Worm (Caenorhabditis elegans) whole organism, late embryonic: ENCODE results near the gene B0222.1.

Experiments used
- C08G9.2 ChIP-seq: sonication (generic microtip); optimal IDR thresholded peaks from 2 replicates; lab custom pipeline; 2016; ENCODE audit warnings: mild to moderate bottlenecking, missing genetic modification characterization, moderate library complexity, missing compliant biosample characterization
- F13H6.1 ChIP-seq: sonication (generic microtip); optimal IDR thresholded peaks from 2 replicates; lab custom pipeline; 2016; ENCODE audit warnings: missing genetic modification characterization, missing compliant biosample characterization
- K02D7.2 ChIP-seq: sonication (generic microtip); optimal IDR thresholded peaks from 2 replicates; lab custom pipeline; 2017; ENCODE audit warnings: mild to moderate bottlenecking, missing genetic modification characterization, missing compliant biosample characterization
- T23F11.4 ChIP-seq: fragments of 200-800 bp; sonication (Bioruptor generic); optimal IDR thresholded peaks from 2 replicates; lab custom pipeline; 2018; ENCODE audit warnings: mild to moderate bottlenecking, missing genetic modification characterization, missing compliant biosample characterization
- ahr-1 ChIP-seq: sonication (generic microtip); optimal IDR thresholded peaks from 2 replicates; lab custom pipeline; 2016; ENCODE audit warnings: missing genetic modification characterization, missing compliant biosample characterization
- ama-1 ChIP-seq: fragments of 150-350 bp; optimal IDR thresholded peaks from 2 replicates; lab custom pipeline; 2014
- ceh-18 ChIP-seq: sonication (generic microtip); optimal IDR thresholded peaks from 2 replicates; lab custom pipeline; 2016; ENCODE audit warnings: missing genetic modification characterization, missing compliant biosample characterization
- ceh-19 ChIP-seq: fragments of 200-800 bp; sonication (Bioruptor generic); optimal IDR thresholded peaks from 2 replicates; lab custom pipeline; 2018; ENCODE audit warnings: mild to moderate bottlenecking, missing genetic modification characterization, missing compliant biosample characterization
- ceh-22 ChIP-seq: sonication (generic microtip); optimal IDR thresholded peaks from 2 replicates; lab custom pipeline; 2017; ENCODE audit warnings: missing biosample characterization, missing genetic modification characterization
- ceh-30 ChIP-seq: fragments of 150-350 bp; optimal IDR thresholded peaks from 2 replicates; lab custom pipeline; 2014; ENCODE audit warnings: missing biosample characterization, missing genetic modification characterization
- ceh-34 ChIP-seq: sonication (generic microtip); optimal IDR thresholded peaks from 2 replicates; lab custom pipeline; 2016; ENCODE audit warnings: mild to moderate bottlenecking, missing genetic modification characterization, missing compliant biosample characterization
- che-1 ChIP-seq: sonication (generic microtip); optimal IDR thresholded peaks from 2 replicates; lab custom pipeline; 2016; ENCODE audit warnings: mild to moderate bottlenecking, missing genetic modification characterization, missing compliant biosample characterization
- fkh-10 ChIP-seq: fragments of 150-350 bp; optimal IDR thresholded peaks from 2 replicates; lab custom pipeline; 2014; ENCODE audit warnings: missing biosample characterization, missing genetic modification reagents, missing genetic modification characterization
- fkh-6 ChIP-seq: sonication (generic microtip); optimal IDR thresholded peaks from 2 replicates; lab custom pipeline; 2016; ENCODE audit warnings: missing genetic modification characterization, missing compliant biosample characterization
- hlh-15 ChIP-seq: sonication (generic microtip); optimal IDR thresholded peaks from 2 replicates; lab custom pipeline; 2016; ENCODE audit warnings: missing genetic modification characterization, missing compliant biosample characterization
- hlh-30 ChIP-seq: sonication (generic microtip); optimal IDR thresholded peaks from 2 replicates; lab custom pipeline; 2017; ENCODE audit warnings: antibody characterized with exemption, missing genetic modification characterization, missing compliant biosample characterization; ENCODE audit not compliant: insufficient read depth
- hlh-8 ChIP-seq: sonication (generic microtip); optimal IDR thresholded peaks from 2 replicates; lab custom pipeline; 2016; ENCODE audit warnings: missing genotype, missing genetic modification characterization, missing compliant biosample characterization
- nfya-1 ChIP-seq: sonication (generic microtip); optimal IDR thresholded peaks from 2 replicates; lab custom pipeline; 2017; ENCODE audit warnings: missing genetic modification characterization, mild to moderate bottlenecking, missing compliant biosample characterization, antibody characterized with exemption, moderate library complexity
- npax-4 ChIP-seq: sonication (generic microtip); optimal IDR thresholded peaks from 2 replicates; lab custom pipeline; 2016; ENCODE audit warnings: missing genetic modification characterization, missing compliant biosample characterization
- odd-2 ChIP-seq: sonication (generic microtip); optimal IDR thresholded peaks from 2 replicates; lab custom pipeline; 2017; ENCODE audit warnings: antibody characterized with exemption, mild to moderate bottlenecking, missing genetic modification characterization, missing compliant biosample characterization
- pag-3 ChIP-seq: sonication (generic microtip); optimal IDR thresholded peaks from 2 replicates; lab custom pipeline; 2016; ENCODE audit warnings: missing compliant biosample characterization, missing genetic modification characterization, borderline replicate concordance
- pat-9 ChIP-seq: fragments of 200-800 bp; sonication (Bioruptor generic); optimal IDR thresholded peaks from 2 replicates; lab custom pipeline; 2018; ENCODE audit warnings: mild to moderate bottlenecking, missing genetic modification characterization, moderate library complexity, missing compliant biosample characterization
- pha-2 ChIP-seq: sonication (generic microtip); optimal IDR thresholded peaks from 2 replicates; lab custom pipeline; 2017; ENCODE audit warnings: mild to moderate bottlenecking, missing genetic modification characterization, missing compliant biosample characterization
- pqm-1 ChIP-seq: sonication (generic microtip); optimal IDR thresholded peaks from 2 replicates; lab custom pipeline; 2016; ENCODE audit warnings: missing genetic modification characterization, missing compliant biosample characterization
- pros-1 ChIP-seq: fragments of 150-350 bp; optimal IDR thresholded peaks from 2 replicates; lab custom pipeline; 2014; ENCODE audit warnings: missing biosample characterization, missing genetic modification reagents, missing genetic modification characterization
- ref-2 ChIP-seq: sonication (generic microtip); optimal IDR thresholded peaks from 2 replicates; lab custom pipeline; 2016; ENCODE audit warnings: missing genetic modification characterization, missing compliant biosample characterization
- rnt-1 ChIP-seq: sonication (generic microtip); optimal IDR thresholded peaks from 2 replicates; lab custom pipeline; 2016; ENCODE audit warnings: missing genetic modification characterization, missing compliant biosample characterization
- sox-2 ChIP-seq: fragments of 200-800 bp; sonication (Bioruptor generic); IDR thresholded peaks from 2 replicates; pipeline ENCODE4 v1.3.6; 2022; ENCODE audit warnings: missing genetic modification reagents, missing genetic modification characterization, missing compliant biosample characterization
- tbx-2 ChIP-seq: sonication (generic microtip); optimal IDR thresholded peaks from 2 replicates; lab custom pipeline; 2016; ENCODE audit warnings: missing genetic modification characterization, missing compliant biosample characterization
- tbx-7 ChIP-seq: sonication (generic microtip); optimal IDR thresholded peaks from 2 replicates; lab custom pipeline; 2016; ENCODE audit warnings: missing genotype, missing genetic modification characterization, missing compliant biosample characterization
- unc-3 ChIP-seq, 2 experiments: fragments of 200-800 bp in 1 of 2; sonication (Bioruptor generic) in 1 of 2; sonication (generic microtip) in 1 of 2; conservative IDR thresholded peaks in 1 of 2; optimal IDR thresholded peaks in 1 of 2; 2 replicates each; pipeline versions ENCODE4 v1.3.6 to Lab custom; 2016 to 2022; ENCODE audit warnings: missing compliant biosample characterization in 2 of 2, missing genetic modification characterization in 2 of 2, missing genetic modification reagents in 1 of 2
- unc-42 ChIP-seq: sonication (generic microtip); optimal IDR thresholded peaks from 2 replicates; lab custom pipeline; 2016; ENCODE audit warnings: missing genotype, missing genetic modification characterization, missing compliant biosample characterization
- unc-86 ChIP-seq: sonication (generic microtip); optimal IDR thresholded peaks from 2 replicates; lab custom pipeline; 2016; ENCODE audit warnings: missing genetic modification characterization, missing compliant biosample characterization
- zip-5 ChIP-seq: sonication (generic microtip); optimal IDR thresholded peaks from 2 replicates; lab custom pipeline; 2016; ENCODE audit warnings: missing genetic modification characterization, missing compliant biosample characterization

B0222.1 gene

ce11 chrV:9128562-9128961, 5.5 kb upstream of the B0222.1 start:
- TF ChIP-seq fkh-10 (no peak), unc-3 (GFP tag; conservative IDR thresholded peaks at IDR 0.05; lab: Robert Waterston, UW) (no peak), unc-3 (tag; optimal IDR thresholded peaks at IDR 0.05; lab: Kevin White, UChicago) (no peak), unc-42 (tag; lab: Kevin White, UChicago) (peak; percentile 40), ceh-34 (tag; lab: Kevin White, UChicago) (no peak), hlh-30 (tag; lab: Kevin White, UChicago) (peak; percentile 27)

ce11 chrV:9130766-9131165, 3.3 kb upstream of the B0222.1 start, which contains the start of gene F21C10.19:
Gene F21C10.19, plus strand, starts transcription at chrV:9131066.
- TF ChIP-seq odd-2 (tag; lab: Kevin White, UChicago) (no peak), C08G9.2 (tag; lab: Kevin White, UChicago) (no peak), T23F11.4 (GFP tag; lab: Kevin White, UChicago) (no peak), hlh-8 (no peak), rnt-1 (no peak), pat-9 (no peak), F13H6.1 (no peak), fkh-6 (tag; lab: Kevin White, UChicago) (no peak), fkh-10 (no peak), sox-2 (GFP tag; lab: Robert Waterston, UW) (no peak), pha-2 (tag; lab: Kevin White, UChicago) (no peak), pqm-1 (tag; lab: Kevin White, UChicago) (no peak), pros-1 (tag; lab: Kevin White, UChicago) (no peak), ceh-22 (tag; lab: Kevin White, UChicago) (no peak), unc-86 (tag; lab: Kevin White, UChicago) (no peak), zip-5 (no peak)
- TF ChIP-seq, all 69 proteins: peak for 0

- TF ChIP-seq hlh-15 (tag; lab: Kevin White, UChicago): no peak
- no peak for TF ChIP-seq ceh-18 (tag; lab: Kevin White, UChicago)
- no peak for TF ChIP-seq K02D7.2 (tag; lab: Kevin White, UChicago)
Observed at ce11 chrV:9132043-9132442, 2.0 kb upstream of the B0222.1 start, which contains the start of gene F21C10.1. Gene F21C10.1, plus strand, starts transcription at chrV:9132343.

- TF ChIP-seq pqm-1 (tag; lab: Kevin White, UChicago) (no peak), ceh-34 (tag; lab: Kevin White, UChicago) (no peak), ama-1 (lab: Kevin White, UChicago) (no peak), pag-3 (tag; lab: Kevin White, UChicago) (no peak), unc-86 (tag; lab: Kevin White, UChicago) (no peak), rnt-1 (no peak), ceh-30 (tag; lab: Kevin White, UChicago) (no peak), ceh-19 (GFP tag; lab: Kevin White, UChicago) (no peak), pat-9 (no peak), hlh-8 (no peak), npax-4 (no peak)
Observed at ce11 chrV:9137618-9138017, 3.6 kb downstream of the B0222.1 start, which contains the start of gene pitr-2. Gene pitr-2, minus strand, starts transcription at chrV:9137718.

- no peak for TF ChIP-seq unc-3 (GFP tag; conservative IDR thresholded peaks at IDR 0.05; lab: Robert Waterston, UW)
- TF ChIP-seq unc-3 (tag; optimal IDR thresholded peaks at IDR 0.05; lab: Kevin White, UChicago): no peak
- no peak for TF ChIP-seq nfya-1 (tag; lab: Kevin White, UChicago)
- TF ChIP-seq ref-2: no peak
- TF ChIP-seq tbx-2: no peak
- no peak for TF ChIP-seq pag-3 (tag; lab: Kevin White, UChicago)
- no peak for TF ChIP-seq che-1 (tag; lab: Kevin White, UChicago)
- TF ChIP-seq pat-9: no peak
- TF ChIP-seq tbx-7 (tag; lab: Kevin White, UChicago): no peak
- TF ChIP-seq C08G9.2 (tag; lab: Kevin White, UChicago): no peak
- no peak for TF ChIP-seq sox-2 (GFP tag; lab: Robert Waterston, UW)
- no peak for TF ChIP-seq hlh-30 (tag; lab: Kevin White, UChicago)
- no peak for TF ChIP-seq ahr-1
- TF ChIP-seq pqm-1 (tag; lab: Kevin White, UChicago): no peak
- TF ChIP-seq ceh-19 (GFP tag; lab: Kevin White, UChicago): no peak
- no peak for TF ChIP-seq npax-4
- TF ChIP-seq, all 69 proteins: peak for 0
Observed at ce11 chrV:9141297-9141696, 7.2 kb downstream of the B0222.1 start, which contains the start of gene pitr-3. Gene pitr-3, minus strand, starts transcription at chrV:9141397.
